Worm (Caenorhabditis elegans) whole organism, late embryonic: ENCODE results near the gene Y75B7AR.1.
A peak's percentile ranks its signal among the peaks of the same experiment; 100 is the strongest.

ENCODE experiments used
- C08G9.2 ChIP-seq: sonication (generic microtip); optimal IDR thresholded peaks from 2 replicates; lab custom pipeline; 2016; ENCODE audit warnings: mild to moderate bottlenecking, missing genetic modification characterization, moderate library complexity, missing compliant biosample characterization
- C38D4.7 ChIP-seq: fragments of 200-800 bp; sonication (Bioruptor generic); optimal IDR thresholded peaks from 2 replicates; lab custom pipeline; 2018; ENCODE audit warnings: mild to moderate bottlenecking, missing genetic modification characterization, moderate library complexity, missing compliant biosample characterization
- K02D7.2 ChIP-seq: sonication (generic microtip); optimal IDR thresholded peaks from 2 replicates; lab custom pipeline; 2017; ENCODE audit warnings: mild to moderate bottlenecking, missing genetic modification characterization, missing compliant biosample characterization
- K09A11.1 ChIP-seq: sonication (generic microtip); optimal IDR thresholded peaks from 2 replicates; lab custom pipeline; 2017; ENCODE audit warnings: antibody characterized with exemption, mild to moderate bottlenecking, missing genetic modification characterization, missing compliant biosample characterization; ENCODE audit not compliant: insufficient read depth
- Y22D7AL.16 ChIP-seq: sonication (generic microtip); optimal IDR thresholded peaks from 2 replicates; lab custom pipeline; 2016; ENCODE audit warnings: missing genetic modification characterization, missing compliant biosample characterization
- ceh-14 ChIP-seq: sonication (generic microtip); optimal IDR thresholded peaks from 2 replicates; lab custom pipeline; 2016; ENCODE audit warnings: missing genotype, missing genetic modification characterization, missing compliant biosample characterization
- ceh-18 ChIP-seq: sonication (generic microtip); optimal IDR thresholded peaks from 2 replicates; lab custom pipeline; 2016; ENCODE audit warnings: missing genetic modification characterization, missing compliant biosample characterization
- ceh-31 ChIP-seq: sonication (generic microtip); optimal IDR thresholded peaks from 2 replicates; lab custom pipeline; 2016; ENCODE audit warnings: missing genetic modification characterization, missing compliant biosample characterization
- ceh-45 ChIP-seq: fragments of 200-800 bp; sonication (Bioruptor generic); IDR thresholded peaks from 2 replicates; pipeline ENCODE4 v1.3.6; 2022; ENCODE audit warnings: missing genetic modification reagents, missing genetic modification characterization, missing compliant biosample characterization
- ceh-48 ChIP-seq: sonication (generic microtip); optimal IDR thresholded peaks from 2 replicates; lab custom pipeline; 2016; ENCODE audit warnings: missing genetic modification characterization, inconsistent platforms, missing compliant biosample characterization
- ceh-9 ChIP-seq: sonication (generic microtip); optimal IDR thresholded peaks from 2 replicates; lab custom pipeline; 2016; ENCODE audit warnings: mild to moderate bottlenecking, missing genetic modification characterization, inconsistent platforms, missing compliant biosample characterization
- dve-1 ChIP-seq: sonication (generic microtip); optimal IDR thresholded peaks from 2 replicates; lab custom pipeline; 2017; ENCODE audit warnings: antibody characterized with exemption, mild to moderate bottlenecking, missing genetic modification characterization, missing compliant biosample characterization
- fax-1 ChIP-seq: sonication (generic microtip); optimal IDR thresholded peaks from 2 replicates; lab custom pipeline; 2016; ENCODE audit warnings: missing genotype, missing genetic modification characterization, missing compliant biosample characterization
- fkh-10 ChIP-seq: fragments of 150-350 bp; optimal IDR thresholded peaks from 2 replicates; lab custom pipeline; 2014; ENCODE audit warnings: missing biosample characterization, missing genetic modification reagents, missing genetic modification characterization
- gmeb-2 ChIP-seq: sonication (generic microtip); optimal IDR thresholded peaks from 2 replicates; lab custom pipeline; 2016; ENCODE audit warnings: missing genetic modification characterization, inconsistent platforms, missing compliant biosample characterization
- hlh-13 ChIP-seq: fragments of 200-800 bp; sonication (Bioruptor generic); optimal IDR thresholded peaks from 2 replicates; lab custom pipeline; 2018; ENCODE audit warnings: mild to moderate bottlenecking, missing genetic modification characterization, missing compliant biosample characterization
- hlh-15 ChIP-seq: sonication (generic microtip); optimal IDR thresholded peaks from 2 replicates; lab custom pipeline; 2016; ENCODE audit warnings: missing genetic modification characterization, missing compliant biosample characterization
- hlh-30 ChIP-seq: sonication (generic microtip); optimal IDR thresholded peaks from 2 replicates; lab custom pipeline; 2017; ENCODE audit warnings: antibody characterized with exemption, missing genetic modification characterization, missing compliant biosample characterization; ENCODE audit not compliant: insufficient read depth
- lim-6 ChIP-seq: sonication (generic microtip); optimal IDR thresholded peaks from 2 replicates; lab custom pipeline; 2016; ENCODE audit warnings: missing genetic modification characterization, missing compliant biosample characterization
- madf-2 ChIP-seq: sonication (generic microtip); optimal IDR thresholded peaks from 2 replicates; lab custom pipeline; 2017; ENCODE audit warnings: missing genetic modification characterization, missing compliant biosample characterization
- mec-3 ChIP-seq: sonication (generic microtip); optimal IDR thresholded peaks from 2 replicates; lab custom pipeline; 2016; ENCODE audit warnings: borderline replicate concordance, missing genetic modification characterization, missing compliant biosample characterization
- npax-4 ChIP-seq: sonication (generic microtip); optimal IDR thresholded peaks from 2 replicates; lab custom pipeline; 2016; ENCODE audit warnings: missing genetic modification characterization, missing compliant biosample characterization
- odd-2 ChIP-seq: sonication (generic microtip); optimal IDR thresholded peaks from 2 replicates; lab custom pipeline; 2017; ENCODE audit warnings: antibody characterized with exemption, mild to moderate bottlenecking, missing genetic modification characterization, missing compliant biosample characterization
- pag-3 ChIP-seq: sonication (generic microtip); optimal IDR thresholded peaks from 2 replicates; lab custom pipeline; 2016; ENCODE audit warnings: missing compliant biosample characterization, missing genetic modification characterization, borderline replicate concordance
- pat-9 ChIP-seq: fragments of 200-800 bp; sonication (Bioruptor generic); optimal IDR thresholded peaks from 2 replicates; lab custom pipeline; 2018; ENCODE audit warnings: mild to moderate bottlenecking, missing genetic modification characterization, moderate library complexity, missing compliant biosample characterization
- pha-2 ChIP-seq: sonication (generic microtip); optimal IDR thresholded peaks from 2 replicates; lab custom pipeline; 2017; ENCODE audit warnings: mild to moderate bottlenecking, missing genetic modification characterization, missing compliant biosample characterization
- sdc-2 ChIP-seq: sonication (generic microtip); optimal IDR thresholded peaks from 2 replicates; lab custom pipeline; 2016; ENCODE audit warnings: missing genotype, missing genetic modification characterization, missing compliant biosample characterization
- unc-3 ChIP-seq, 2 experiments: fragments of 200-800 bp in 1 of 2; sonication (Bioruptor generic) in 1 of 2; sonication (generic microtip) in 1 of 2; conservative IDR thresholded peaks in 1 of 2; optimal IDR thresholded peaks in 1 of 2; 2 replicates each; pipeline versions ENCODE4 v1.3.6 to Lab custom; 2016 to 2022; ENCODE audit warnings: missing compliant biosample characterization in 2 of 2, missing genetic modification characterization in 2 of 2, missing genetic modification reagents in 1 of 2
- unc-42 ChIP-seq: sonication (generic microtip); optimal IDR thresholded peaks from 2 replicates; lab custom pipeline; 2016; ENCODE audit warnings: missing genotype, missing genetic modification characterization, missing compliant biosample characterization
- unc-55 ChIP-seq: sonication (generic microtip); optimal IDR thresholded peaks from 2 replicates; lab custom pipeline; 2017; ENCODE audit warnings: missing biosample characterization, missing genetic modification reagents, missing genetic modification characterization
- unc-86 ChIP-seq: sonication (generic microtip); optimal IDR thresholded peaks from 2 replicates; lab custom pipeline; 2016; ENCODE audit warnings: missing genetic modification characterization, missing compliant biosample characterization
- ztf-16 ChIP-seq: sonication (generic microtip); optimal IDR thresholded peaks from 2 replicates; lab custom pipeline; 2017; ENCODE audit warnings: missing genetic modification characterization, missing compliant biosample characterization

Gene Y75B7AR.1

ce11 chrV:1378010-1378409 is 14.8 kb downstream of the Y75B7AR.1 start:
- TF ChIP-seq C38D4.7 (GFP tag; lab: Kevin White, UChicago) (no peak), pat-9 (no peak), sdc-2 (tag; lab: Kevin White, UChicago) (no peak), pag-3 (tag; lab: Kevin White, UChicago) (no peak), ceh-14 (no peak), madf-2 (tag; lab: Kevin White, UChicago) (no peak), ceh-9 (tag; lab: Kevin White, UChicago) (no peak), ztf-16 (no peak), ceh-45 (GFP tag; lab: Robert Waterston, UW) (no peak), unc-3 (GFP tag; conservative IDR thresholded peaks at IDR 0.05; lab: Robert Waterston, UW) (no peak), unc-3 (tag; optimal IDR thresholded peaks at IDR 0.05; lab: Kevin White, UChicago) (no peak), gmeb-2 (tag; lab: Kevin White, UChicago) (no peak), unc-42 (tag; lab: Kevin White, UChicago) (no peak), mec-3 (tag; lab: Kevin White, UChicago) (no peak), hlh-13 (no peak), odd-2 (no peak), npax-4 (no peak)

DNA sequence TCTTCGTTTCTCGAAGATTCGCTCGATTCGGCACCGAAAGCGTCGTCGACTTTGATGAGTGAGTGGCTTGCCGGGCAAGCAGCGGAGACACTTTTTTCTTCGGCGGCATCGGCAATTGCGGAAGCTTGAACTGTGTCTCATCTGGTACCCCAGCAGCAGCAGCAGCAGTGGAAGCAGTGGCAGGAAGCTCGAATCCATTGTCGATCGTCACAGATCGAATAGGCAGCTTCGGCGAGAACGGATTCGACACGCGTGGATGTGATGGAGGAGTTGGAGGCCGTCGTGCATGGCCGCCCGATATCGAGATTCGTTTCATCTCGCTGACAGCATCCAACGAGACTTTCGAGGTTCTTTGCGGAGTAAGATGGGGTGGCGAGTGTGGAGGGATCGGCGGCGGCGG is 17.8 kb downstream of the Y75B7AR.1 start:
- TF ChIP-seq dve-1 (tag; lab: Kevin White, UChicago) (no peak), pat-9 (no peak), hlh-15 (tag; lab: Kevin White, UChicago) (no peak), ceh-9 (tag; lab: Kevin White, UChicago) (no peak)

DNA sequence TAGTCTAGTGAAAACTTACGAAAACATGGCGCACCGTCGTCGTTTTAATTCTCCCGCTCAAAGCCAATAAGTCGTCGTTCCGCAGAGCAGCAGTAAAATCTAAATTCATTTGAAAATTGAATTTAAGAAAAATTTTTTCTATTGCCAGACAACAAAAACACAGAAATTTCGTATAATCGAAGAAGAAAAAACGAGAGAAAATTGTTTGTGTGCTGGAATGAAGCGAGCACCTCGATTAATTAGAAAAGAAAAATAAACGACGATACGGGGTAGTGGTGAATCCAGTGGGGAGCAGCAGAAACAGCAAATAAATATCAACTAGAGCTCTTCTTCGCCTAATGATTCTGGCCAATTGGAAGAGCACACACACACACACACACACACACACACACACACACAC is 21.9 kb downstream of the Y75B7AR.1 start, which contains the start of gene snt-3:
Gene snt-3, minus strand, starts transcription at position 101 of the 400 bp plus-strand sequence.
- no peak for TF ChIP-seq fax-1 (tag; lab: Kevin White, UChicago)
- no peak for TF ChIP-seq C08G9.2 (tag; lab: Kevin White, UChicago)

- TF ChIP-seq Y22D7AL.16 (tag; lab: Kevin White, UChicago) (no peak), fax-1 (tag; lab: Kevin White, UChicago) (no peak), unc-42 (tag; lab: Kevin White, UChicago) (no peak), hlh-13 (no peak), unc-55 (GFP tag; lab: Kevin White, UChicago) (no peak), lim-6 (tag; lab: Kevin White, UChicago) (no peak), ceh-18 (no peak), ceh-45 (GFP tag; lab: Robert Waterston, UW) (no peak), C08G9.2 (tag; lab: Kevin White, UChicago) (no peak), unc-86 (no peak), pha-2 (tag; lab: Kevin White, UChicago) (no peak), gmeb-2 (tag; lab: Kevin White, UChicago) (no peak), K09A11.1 (tag; lab: Kevin White, UChicago) (no peak)
Measured at ce11 chrV:1368138-1368537, 24.7 kb downstream of the Y75B7AR.1 start.

- TF ChIP-seq fkh-10 (GFP tag; lab: Kevin White, UChicago), result no peak
- TF ChIP-seq gmeb-2 (tag; lab: Kevin White, UChicago), result no peak
- no peak for TF ChIP-seq K02D7.2 (tag; lab: Kevin White, UChicago)
- TF ChIP-seq pat-9, result no peak
- peak; percentile 60 for TF ChIP-seq ceh-31 (tag; lab: Kevin White, UChicago)
- peak; percentile 41 for TF ChIP-seq ceh-14
- peak; percentile 31 for TF ChIP-seq hlh-30 (tag; lab: Kevin White, UChicago)
- TF ChIP-seq ceh-48 (tag; lab: Kevin White, UChicago), result peak; percentile 57
- peak; percentile 85 for TF ChIP-seq unc-42 (tag; lab: Kevin White, UChicago)
Measured at ce11 chrV:1366082-1366481, 26.7 kb downstream of the Y75B7AR.1 start.
